Worm (Caenorhabditis elegans): ENCODE measurements around the gene rcd-1.

DNA sequence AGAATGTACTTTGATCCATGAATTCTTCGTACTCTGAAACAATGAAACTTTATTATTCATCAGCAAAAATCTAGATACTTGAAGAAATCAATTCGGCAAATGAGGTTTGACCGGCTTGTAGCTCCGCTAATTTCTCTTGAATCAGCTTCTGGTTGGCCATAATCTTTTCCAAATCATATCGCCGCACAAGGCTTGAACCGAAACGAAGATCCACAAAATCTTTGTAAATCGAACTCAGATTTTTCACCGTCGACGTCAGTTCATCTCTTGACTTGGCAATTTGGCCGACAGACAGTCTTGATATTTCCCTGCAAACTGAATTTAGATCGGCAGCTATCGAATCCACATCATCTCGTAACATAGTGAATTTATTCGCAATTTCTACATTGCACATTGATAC lies 51.8 kb downstream of the rcd-1 start:
- TF ChIP-seq snpc-4 (tag; optimal IDR thresholded peaks at IDR 0.05) (no peak), jun-1 (tag; optimal IDR thresholded peaks at IDR 0.05) (no peak), lin-15B (tag; optimal IDR thresholded peaks at IDR 0.05) (no peak), ZK546.5 (tag; optimal IDR thresholded peaks at IDR 0.05) (no peak), fkh-10 (GFP tag; optimal IDR thresholded peaks at IDR 0.05) (no peak), nhr-11 (tag; optimal IDR thresholded peaks at IDR 0.05) (no peak), ceh-82 (tag; optimal IDR thresholded peaks at IDR 0.05) (no peak), nfya-1 (tag; optimal IDR thresholded peaks at IDR 0.05; ENCODE audit: insufficient read depth) (no peak), nhr-43 (tag; optimal IDR thresholded peaks at IDR 0.05; ENCODE audit: poor library complexity, severe bottlenecking) (no peak), nhr-237 (tag; optimal IDR thresholded peaks at IDR 0.05) (no peak), ceh-9 (tag; optimal IDR thresholded peaks at IDR 0.05) (no peak), zag-1 (tag; optimal IDR thresholded peaks at IDR 0.05) (no peak), egl-5 (tag; optimal IDR thresholded peaks at IDR 0.05) (no peak)

All from whole organism, L3 larva.